Fruit fly (Drosophila melanogaster): ENCODE measurements around the gene CG46434.

The CG46434 gene

dm6 chr3L:19563014-19563413, 19.0 kb upstream of the CG46434 start:
- TF ChIP-seq psq (optimal IDR thresholded peaks at IDR 0.05): no peak

- TF ChIP-seq Myc (optimal IDR thresholded peaks at IDR 0.05): no peak
- TF ChIP-seq psq (optimal IDR thresholded peaks at IDR 0.05): no peak
- no peak for TF ChIP-seq h (optimal IDR thresholded peaks at IDR 0.05)
- no peak for TF ChIP-seq insv (optimal IDR thresholded peaks at IDR 0.05)
- no peak for TF ChIP-seq ttk (optimal IDR thresholded peaks at IDR 0.05)
- TF ChIP-seq Sin3A (optimal IDR thresholded peaks at IDR 0.05): no peak
These were observed 18.2 kb upstream of the CG46434 start for dm6 chr3L:19562146-19562700.

- TF ChIP-seq h (optimal IDR thresholded peaks at IDR 0.05) (no peak), Sin3A (optimal IDR thresholded peaks at IDR 0.05) (no peak), ttk (optimal IDR thresholded peaks at IDR 0.05) (no peak), insv (optimal IDR thresholded peaks at IDR 0.05) (no peak), psq (optimal IDR thresholded peaks at IDR 0.05) (no peak), Myc (optimal IDR thresholded peaks at IDR 0.05) (no peak)
These were observed 17.7 kb upstream of the CG46434 start for dm6 chr3L:19561745-19562144.

- no peak for TF ChIP-seq h (optimal IDR thresholded peaks at IDR 0.05)
- no peak for TF ChIP-seq Sin3A (optimal IDR thresholded peaks at IDR 0.05)
- TF ChIP-seq ttk (optimal IDR thresholded peaks at IDR 0.05): no peak
- TF ChIP-seq psq (optimal IDR thresholded peaks at IDR 0.05): no peak
- TF ChIP-seq insv (optimal IDR thresholded peaks at IDR 0.05): no peak
- TF ChIP-seq Myc (optimal IDR thresholded peaks at IDR 0.05): no peak
These were observed 16.8 kb upstream of the CG46434 start for dm6 chr3L:19560695-19561246.

dm6 chr3L:19560005-19560694, 16.1 kb upstream of the CG46434 start:
- TF ChIP-seq ttk (optimal IDR thresholded peaks at IDR 0.05): no peak
- TF ChIP-seq Myc (optimal IDR thresholded peaks at IDR 0.05): no peak
- TF ChIP-seq Sin3A (optimal IDR thresholded peaks at IDR 0.05): no peak
- TF ChIP-seq h (optimal IDR thresholded peaks at IDR 0.05): no peak
- TF ChIP-seq insv (optimal IDR thresholded peaks at IDR 0.05): no peak
- TF ChIP-seq psq (optimal IDR thresholded peaks at IDR 0.05): no peak

dm6 chr3L:19559171-19559570, 15.2 kb upstream of the CG46434 start:
- TF ChIP-seq ttk (optimal IDR thresholded peaks at IDR 0.05) (no peak), h (optimal IDR thresholded peaks at IDR 0.05) (no peak), psq (optimal IDR thresholded peaks at IDR 0.05) (no peak), Sin3A (optimal IDR thresholded peaks at IDR 0.05) (no peak)

dm6 chr3L:19558674-19559073, 14.7 kb upstream of the CG46434 start:
- no peak for TF ChIP-seq ttk (optimal IDR thresholded peaks at IDR 0.05)
- TF ChIP-seq h (optimal IDR thresholded peaks at IDR 0.05): no peak
- no peak for TF ChIP-seq psq (optimal IDR thresholded peaks at IDR 0.05)
- no peak for TF ChIP-seq insv (optimal IDR thresholded peaks at IDR 0.05)
- TF ChIP-seq Myc (optimal IDR thresholded peaks at IDR 0.05): no peak
- no peak for TF ChIP-seq Sin3A (optimal IDR thresholded peaks at IDR 0.05)

dm6 chr3L:19557996-19558375, 14.0 kb upstream of the CG46434 start:
- TF ChIP-seq insv (optimal IDR thresholded peaks at IDR 0.05) (no peak), Sin3A (optimal IDR thresholded peaks at IDR 0.05) (no peak), ttk (optimal IDR thresholded peaks at IDR 0.05) (no peak)

- TF ChIP-seq Sin3A (optimal IDR thresholded peaks at IDR 0.05) (no peak), h (optimal IDR thresholded peaks at IDR 0.05) (no peak)
These were observed 13.4 kb upstream of the CG46434 start for dm6 chr3L:19557197-19557995.

dm6 chr3L:19556738-19557137, 12.7 kb upstream of the CG46434 start:
- TF ChIP-seq insv (optimal IDR thresholded peaks at IDR 0.05) (no peak), ttk (optimal IDR thresholded peaks at IDR 0.05) (no peak), Myc (optimal IDR thresholded peaks at IDR 0.05) (no peak), Sin3A (optimal IDR thresholded peaks at IDR 0.05) (no peak), psq (optimal IDR thresholded peaks at IDR 0.05) (no peak)

- TF ChIP-seq insv (optimal IDR thresholded peaks at IDR 0.05) (no peak), h (optimal IDR thresholded peaks at IDR 0.05) (no peak), ttk (optimal IDR thresholded peaks at IDR 0.05) (no peak), psq (optimal IDR thresholded peaks at IDR 0.05) (no peak), Myc (optimal IDR thresholded peaks at IDR 0.05) (no peak), Sin3A (optimal IDR thresholded peaks at IDR 0.05) (no peak)
These were observed 12.0 kb upstream of the CG46434 start for dm6 chr3L:19555906-19556457.

dm6 chr3L:19552136-19552773, 8.2 kb upstream of the CG46434 start, which contains the start of the genes Ltn1 and CG9300:
TSS of gene Ltn1 (minus strand) at chr3L:19552290.
TSS of gene CG9300 (plus strand) at chr3L:19552420.
- no peak for TF ChIP-seq ttk (optimal IDR thresholded peaks at IDR 0.05)
- no peak for TF ChIP-seq Myc (optimal IDR thresholded peaks at IDR 0.05)
- no peak for TF ChIP-seq h (optimal IDR thresholded peaks at IDR 0.05)
- TF ChIP-seq psq (optimal IDR thresholded peaks at IDR 0.05): no peak
- no peak for TF ChIP-seq insv (optimal IDR thresholded peaks at IDR 0.05)
- TF ChIP-seq Sin3A (optimal IDR thresholded peaks at IDR 0.05): no peak
